Worm (Caenorhabditis elegans) whole organism, early embryonic: Measurements from ENCODE around the gene gid-7.

Source experiments
- B0310.2 ChIP-seq: sonication (generic microtip); optimal IDR thresholded peaks from 2 replicates; lab custom pipeline; 2016; ENCODE audit warnings: mild to moderate bottlenecking, missing genetic modification characterization, missing compliant biosample characterization
- F13C5.2 ChIP-seq: sonication (generic microtip); optimal IDR thresholded peaks from 2 replicates; lab custom pipeline; 2017; ENCODE audit warnings: mild to moderate bottlenecking, missing genetic modification characterization, inconsistent platforms, missing compliant biosample characterization
- aly-1 ChIP-seq: sonication (generic microtip); optimal IDR thresholded peaks from 2 replicates; lab custom pipeline; 2016; ENCODE audit warnings: missing genetic modification characterization, missing compliant biosample characterization
- ama-1 ChIP-seq: fragments of 150-350 bp; optimal IDR thresholded peaks from 2 replicates; lab custom pipeline; 2014
- ceh-13 ChIP-seq: fragments of 200-800 bp; sonication (Bioruptor generic); optimal IDR thresholded peaks from 2 replicates; lab custom pipeline; 2018; ENCODE audit warnings: mild to moderate bottlenecking, missing genetic modification characterization, missing compliant biosample characterization
- ceh-36 ChIP-seq: sonication (generic microtip); optimal IDR thresholded peaks from 2 replicates; lab custom pipeline; 2016; ENCODE audit warnings: missing genetic modification characterization, inconsistent platforms, missing compliant biosample characterization
- ets-7 ChIP-seq: sonication (generic microtip); optimal IDR thresholded peaks from 2 replicates; lab custom pipeline; 2016; ENCODE audit warnings: missing genotype, missing genetic modification characterization, missing compliant biosample characterization
- flt-1 ChIP-seq: fragments of 200-800 bp; sonication (Bioruptor generic); IDR thresholded peaks from 2 replicates; pipeline ENCODE4 v1.3.6; 2022; ENCODE audit warnings: missing genetic modification characterization, missing compliant biosample characterization
- hmbx-1 ChIP-seq: sonication (generic microtip); optimal IDR thresholded peaks from 2 replicates; lab custom pipeline; 2016; ENCODE audit warnings: mild to moderate bottlenecking, missing genetic modification characterization, missing compliant biosample characterization
- hmg-4 ChIP-seq: fragments of 200-800 bp; sonication (Bioruptor generic); optimal IDR thresholded peaks from 2 replicates; lab custom pipeline; 2018; ENCODE audit warnings: mild to moderate bottlenecking, missing genetic modification characterization, missing compliant biosample characterization
- hnd-1 ChIP-seq: sonication (generic microtip); optimal IDR thresholded peaks from 2 replicates; lab custom pipeline; 2016; ENCODE audit warnings: missing genetic modification characterization, missing compliant biosample characterization
- pes-1 ChIP-seq: fragments of 200-800 bp; sonication (Bioruptor generic); IDR thresholded peaks from 2 replicates; pipeline ENCODE4 v1.3.6; 2022; ENCODE audit warnings: missing genetic modification reagents, missing genetic modification characterization, missing compliant biosample characterization
- scrt-1 ChIP-seq: fragments of 200-800 bp; sonication (Bioruptor generic); IDR thresholded peaks from 2 replicates; pipeline ENCODE4 v1.3.6; 2022; ENCODE audit warnings: missing genetic modification characterization, missing compliant biosample characterization
- sea-1 ChIP-seq: fragments of 200-800 bp; sonication (Bioruptor generic); conservative IDR thresholded peaks from 2 replicates; pipeline ENCODE4 v1.3.6; 2022; ENCODE audit warnings: missing genetic modification characterization, missing compliant biosample characterization
- tbx-11 ChIP-seq: fragments of 200-800 bp; sonication (Bioruptor generic); IDR thresholded peaks from 2 replicates; pipeline ENCODE4 v1.3.6; 2022; ENCODE audit warnings: missing genetic modification characterization, missing compliant biosample characterization
- tbx-37 ChIP-seq: fragments of 200-800 bp; sonication (Bioruptor generic); conservative IDR thresholded peaks from 2 replicates; pipeline ENCODE4 v1.3.6; 2022; ENCODE audit warnings: missing genetic modification reagents, missing genetic modification characterization, missing compliant biosample characterization
- tra-4 ChIP-seq: sonication (generic microtip); optimal IDR thresholded peaks from 2 replicates; lab custom pipeline; 2017; ENCODE audit warnings: missing genetic modification characterization, missing compliant biosample characterization

gid-7 gene

DNA sequence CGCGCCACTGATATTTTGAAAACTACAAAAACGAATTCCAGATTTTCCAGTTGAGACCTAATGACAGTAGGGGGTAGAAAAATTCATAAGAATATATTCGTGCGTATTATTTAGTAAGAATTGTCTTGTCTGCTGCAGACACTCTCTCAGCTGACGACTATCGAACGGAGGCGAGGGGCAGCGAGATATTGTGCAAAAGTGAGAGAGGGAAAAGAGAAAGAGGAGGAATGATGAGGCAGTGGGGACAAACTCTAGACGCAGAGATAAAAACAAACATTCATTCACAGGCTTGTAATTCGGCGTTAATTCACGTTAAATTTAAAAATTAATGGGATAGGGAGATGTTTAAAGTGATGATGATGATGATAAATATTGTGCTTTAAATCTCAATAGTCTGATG is at the start of gene gid-7:
gid-7 (minus strand) TSS at position 188 of the 400 bp plus-strand sequence.
- no peak for TF ChIP-seq F13C5.2 (tag; lab: Kevin White, UChicago)
- TF ChIP-seq pes-1 (GFP tag; lab: Robert Waterston, UW) = no peak
- no peak for TF ChIP-seq tra-4 (tag; lab: Kevin White, UChicago)
- TF ChIP-seq ceh-13 (GFP tag; lab: Kevin White, UChicago) = no peak
- no peak for TF ChIP-seq ama-1 (lab: Kevin White, UChicago)
- TF ChIP-seq flt-1 (GFP tag; lab: Robert Waterston, UW) = no peak
- TF ChIP-seq ceh-36 (tag; lab: Kevin White, UChicago) = no peak
- no peak for TF ChIP-seq sea-1 (GFP tag; lab: Robert Waterston, UW)
- TF ChIP-seq tbx-11 (GFP tag; lab: Robert Waterston, UW) = no peak
- no peak for TF ChIP-seq hmbx-1
- no peak for TF ChIP-seq B0310.2 (tag; lab: Kevin White, UChicago)
- no peak for TF ChIP-seq hmg-4 (GFP tag; lab: Kevin White, UChicago)
- no peak for TF ChIP-seq tbx-37 (GFP tag; lab: Robert Waterston, UW)
- no peak for TF ChIP-seq ets-7 (tag; lab: Kevin White, UChicago)
- TF ChIP-seq hnd-1 (tag; lab: Kevin White, UChicago) = no peak
- TF ChIP-seq scrt-1 (GFP tag; lab: Robert Waterston, UW) = no peak
- TF ChIP-seq aly-1 (tag; lab: Kevin White, UChicago) = no peak

- TF ChIP-seq aly-1 (tag; lab: Kevin White, UChicago) (no peak), hmg-4 (GFP tag; lab: Kevin White, UChicago) (no peak), sea-1 (GFP tag; lab: Robert Waterston, UW) (no peak), pes-1 (GFP tag; lab: Robert Waterston, UW) (no peak), ceh-36 (tag; lab: Kevin White, UChicago) (no peak), ceh-13 (GFP tag; lab: Kevin White, UChicago) (no peak), ama-1 (lab: Kevin White, UChicago) (no peak), B0310.2 (tag; lab: Kevin White, UChicago) (no peak), F13C5.2 (tag; lab: Kevin White, UChicago) (no peak), tra-4 (tag; lab: Kevin White, UChicago) (no peak), scrt-1 (GFP tag; lab: Robert Waterston, UW) (no peak), tbx-37 (GFP tag; lab: Robert Waterston, UW) (no peak), tbx-11 (GFP tag; lab: Robert Waterston, UW) (no peak), hnd-1 (tag; lab: Kevin White, UChicago) (no peak), flt-1 (GFP tag; lab: Robert Waterston, UW) (no peak), hmbx-1 (no peak)
Measured at ce11 chrV:3805961-3806360, 49.1 kb upstream of the gid-7 start, which contains the start of gene srw-7. Gene srw-7, plus strand, starts transcription at chrV:3806261.

DNA sequence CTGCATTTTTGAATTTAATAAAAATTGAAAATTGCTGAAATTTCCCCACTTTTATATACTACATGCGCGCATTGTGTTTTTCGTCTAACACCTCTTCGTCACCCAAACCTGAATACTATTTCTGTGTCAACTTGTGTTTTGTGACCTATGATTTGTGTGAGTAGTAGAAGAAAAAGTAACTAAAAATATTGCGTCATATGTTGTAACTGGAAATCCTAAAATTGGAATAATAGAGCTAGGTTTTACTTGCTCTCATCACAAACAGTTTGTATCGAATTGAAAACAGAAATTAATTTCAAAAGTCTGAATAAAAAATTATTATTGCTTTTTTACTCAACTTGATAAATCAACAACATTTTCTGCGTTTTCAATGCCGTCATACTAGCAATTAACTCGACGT is 48.6 kb upstream of the gid-7 start, which contains the start of gene R08F11.4:
R08F11.4 (minus strand) TSS at position 29 of the 400 bp plus-strand sequence.
- TF ChIP-seq pes-1 (GFP tag; lab: Robert Waterston, UW) (no peak), B0310.2 (tag; lab: Kevin White, UChicago) (no peak), ets-7 (tag; lab: Kevin White, UChicago) (no peak), hmg-4 (GFP tag; lab: Kevin White, UChicago) (no peak)

ce11 chrV:3803343-3803742 is 46.5 kb upstream of the gid-7 start, which contains the start of gene cyp-33C8:
Gene cyp-33C8, minus strand, starts transcription at chrV:3803542.
- TF ChIP-seq tbx-11 (GFP tag; lab: Robert Waterston, UW) (no peak), tbx-37 (GFP tag; lab: Robert Waterston, UW) (no peak), hnd-1 (tag; lab: Kevin White, UChicago) (no peak), F13C5.2 (tag; lab: Kevin White, UChicago) (no peak), ceh-36 (tag; lab: Kevin White, UChicago) (no peak), hmg-4 (GFP tag; lab: Kevin White, UChicago) (no peak), ceh-13 (GFP tag; lab: Kevin White, UChicago) (no peak), scrt-1 (GFP tag; lab: Robert Waterston, UW) (no peak), flt-1 (GFP tag; lab: Robert Waterston, UW) (no peak), B0310.2 (tag; lab: Kevin White, UChicago) (no peak), aly-1 (tag; lab: Kevin White, UChicago) (no peak), sea-1 (GFP tag; lab: Robert Waterston, UW) (no peak)

- no peak for TF ChIP-seq ceh-36 (tag; lab: Kevin White, UChicago)
- no peak for TF ChIP-seq B0310.2 (tag; lab: Kevin White, UChicago)
- no peak for TF ChIP-seq flt-1 (GFP tag; lab: Robert Waterston, UW)
- TF ChIP-seq hmg-4 (GFP tag; lab: Kevin White, UChicago) = no peak
- no peak for TF ChIP-seq tbx-37 (GFP tag; lab: Robert Waterston, UW)
- TF ChIP-seq ets-7 (tag; lab: Kevin White, UChicago) = no peak
- no peak for TF ChIP-seq ceh-13 (GFP tag; lab: Kevin White, UChicago)
- TF ChIP-seq tbx-11 (GFP tag; lab: Robert Waterston, UW) = no peak
- TF ChIP-seq hmbx-1 = no peak
- no peak for TF ChIP-seq F13C5.2 (tag; lab: Kevin White, UChicago)
- TF ChIP-seq tra-4 (tag; lab: Kevin White, UChicago) = no peak
- TF ChIP-seq aly-1 (tag; lab: Kevin White, UChicago) = no peak
Measured at ce11 chrV:3801787-3802417, 45.0 kb upstream of the gid-7 start.

DNA sequence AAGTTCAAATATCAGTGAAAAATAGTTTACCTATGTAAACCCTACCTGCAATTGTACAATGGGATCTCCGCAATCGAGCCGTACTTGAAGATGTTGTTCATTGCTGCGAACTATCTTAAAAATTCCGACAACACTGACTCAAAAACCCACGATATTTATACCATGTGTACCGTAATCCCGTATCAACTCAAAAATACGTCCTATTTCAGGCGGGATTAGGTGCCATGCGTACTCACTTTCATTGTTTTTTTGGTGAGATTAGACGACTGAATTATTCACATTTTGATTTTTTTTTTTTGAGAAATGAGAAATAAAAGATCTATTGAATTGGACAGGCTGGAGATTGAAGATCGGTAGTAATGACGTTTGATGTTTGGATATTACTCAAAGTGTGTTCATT is 43.5 kb upstream of the gid-7 start, which contains the start of gene srt-30:
srt-30 (minus strand) TSS at position 101 of the 400 bp plus-strand sequence.
- no peak for TF ChIP-seq tra-4 (tag; lab: Kevin White, UChicago)
- no peak for TF ChIP-seq tbx-11 (GFP tag; lab: Robert Waterston, UW)
- TF ChIP-seq flt-1 (GFP tag; lab: Robert Waterston, UW) = no peak
- no peak for TF ChIP-seq scrt-1 (GFP tag; lab: Robert Waterston, UW)
- TF ChIP-seq hmbx-1 = no peak
- no peak for TF ChIP-seq ceh-36 (tag; lab: Kevin White, UChicago)
- no peak for TF ChIP-seq ets-7 (tag; lab: Kevin White, UChicago)
- TF ChIP-seq tbx-37 (GFP tag; lab: Robert Waterston, UW) = no peak
